Fruit fly (Drosophila melanogaster) whole organism, embryonic: Measurements from ENCODE around the gene CG12990.

Experiments used
- CG16813 ChIP-seq: fragments of 200-800 bp; sonication (Bioruptor generic); IDR thresholded peaks from 3 replicates; pipeline ENCODE4 v1.3.6; 2022; ENCODE audit warnings: missing biosample characterization, missing genetic modification characterization; ENCODE audit not compliant: partially characterized antibody
- CG17328 ChIP-seq: fragments of 200-800 bp; sonication (Bioruptor generic); IDR thresholded peaks from 2 replicates; pipeline ENCODE4 v1.3.6; 2022; ENCODE audit warnings: missing biosample characterization, missing genetic modification characterization
- CG18011 ChIP-seq: fragments of 200-800 bp; sonication (Bioruptor generic); optimal IDR thresholded peaks from 2 replicates; lab custom pipeline; 2017; ENCODE audit warnings: missing biosample characterization, missing genetic modification characterization, mild to moderate bottlenecking, moderate library complexity, missing genotype
- pfk ChIP-seq: fragments of 200-800 bp; sonication (Bioruptor generic); optimal IDR thresholded peaks from 2 replicates; lab custom pipeline; 2018; ENCODE audit warnings: missing biosample characterization, mild to moderate bottlenecking, missing genetic modification characterization, moderate library complexity

dm6 chrX:17658207-17659118, 13.2 kb downstream of the CG12990 start:
- TF ChIP-seq pfk (no peak), CG18011 (GFP tag; lab: Kevin White, UChicago) (no peak), CG17328 (GFP tag; lab: Robert Waterston, UW) (no peak), CG16813 (GFP tag; lab: Robert Waterston, UW) (no peak)
